Fruit fly (Drosophila melanogaster) whole organism, embryonic: ENCODE data around the gene elB.

ENCODE experiments used
- CG10209 ChIP-seq: fragments of 200-800 bp; sonication (Bioruptor generic); optimal IDR thresholded peaks from 3 replicates; lab custom pipeline; 2017; ENCODE audit warnings: missing biosample characterization, mild to moderate bottlenecking, missing genetic modification characterization, missing genetic modification reagents
- CG10366 ChIP-seq: fragments of 200-800 bp; sonication (Bioruptor generic); IDR thresholded peaks from 2 replicates; pipeline ENCODE4 v1.3.6; 2022; ENCODE audit warnings: missing biosample characterization, missing genetic modification characterization
- CG11723 ChIP-seq: fragments of 200-800 bp; sonication (Bioruptor generic); optimal IDR thresholded peaks from 2 replicates; lab custom pipeline; 2017; ENCODE audit warnings: missing biosample characterization, mild to moderate bottlenecking, missing genetic modification characterization
- CG13624 ChIP-seq: fragments of 200-800 bp; sonication (Bioruptor generic); optimal IDR thresholded peaks from 2 replicates; lab custom pipeline; 2016; ENCODE audit warnings: missing biosample characterization, missing genetic modification characterization
- CG14965 ChIP-seq: fragments of 200-800 bp; sonication (Bioruptor generic); optimal IDR thresholded peaks from 2 replicates; lab custom pipeline; 2016; ENCODE audit warnings: missing biosample characterization, missing genetic modification characterization, borderline replicate concordance
- CG15696 ChIP-seq: fragments of 200-800 bp; sonication (Bioruptor generic); optimal IDR thresholded peaks from 2 replicates; lab custom pipeline; 2019; ENCODE audit warnings: missing biosample characterization, mild to moderate bottlenecking, missing genetic modification characterization, moderate library complexity
- CG1602 ChIP-seq: fragments of 200-800 bp; sonication (Bioruptor generic); optimal IDR thresholded peaks from 3 replicates; lab custom pipeline; 2016; ENCODE audit warnings: missing biosample characterization, missing genetic modification characterization
- CG16815 ChIP-seq: fragments of 200-800 bp; sonication (Bioruptor generic); optimal IDR thresholded peaks from 3 replicates; lab custom pipeline; 2017; ENCODE audit warnings: missing biosample characterization, mild to moderate bottlenecking, missing genetic modification characterization
- CG17802 ChIP-seq: fragments of 200-800 bp; sonication (Bioruptor generic); optimal IDR thresholded peaks from 2 replicates; lab custom pipeline; 2018; ENCODE audit warnings: missing biosample characterization, mild to moderate bottlenecking, missing genetic modification characterization, moderate library complexity
- CG2116 ChIP-seq: fragments of 200-800 bp; sonication (Bioruptor generic); optimal IDR thresholded peaks from 3 replicates; lab custom pipeline; 2018; ENCODE audit warnings: missing biosample characterization, mild to moderate bottlenecking, missing genetic modification characterization
- CG2120 ChIP-seq: fragments of 200-800 bp; sonication (Bioruptor generic); optimal IDR thresholded peaks from 3 replicates; lab custom pipeline; 2016; ENCODE audit warnings: missing biosample characterization, missing genetic modification characterization
- CG2202 ChIP-seq: fragments of 200-800 bp; sonication (Bioruptor generic); optimal IDR thresholded peaks from 2 replicates; lab custom pipeline; 2018; ENCODE audit warnings: missing biosample characterization, mild to moderate bottlenecking, missing genetic modification characterization
- CG32772 ChIP-seq: fragments of 200-800 bp; sonication (Bioruptor generic); IDR thresholded peaks from 2 replicates; pipeline ENCODE4 v1.3.6; 2022; ENCODE audit warnings: missing biosample characterization, missing genetic modification characterization
- CG3281 ChIP-seq: fragments of 200-800 bp; sonication (Bioruptor generic); optimal IDR thresholded peaks from 3 replicates; lab custom pipeline; 2017; ENCODE audit warnings: missing biosample characterization, mild to moderate bottlenecking, missing genetic modification characterization
- CG3995 ChIP-seq: fragments of 200-800 bp; sonication (Bioruptor generic); optimal IDR thresholded peaks from 3 replicates; lab custom pipeline; 2016; ENCODE audit warnings: missing biosample characterization, missing genetic modification characterization
- CG5245 ChIP-seq: fragments of 200-800 bp; sonication (Bioruptor generic); optimal IDR thresholded peaks from 3 replicates; lab custom pipeline; 2016; ENCODE audit warnings: missing biosample characterization, missing genetic modification characterization
- CG7357 ChIP-seq: fragments of 200-800 bp; sonication (Bioruptor generic); IDR thresholded peaks from 3 replicates; pipeline ENCODE4 v1.3.6; 2022; ENCODE audit warnings: missing biosample characterization, missing genetic modification characterization
- CG8290 ChIP-seq, 3 experiments: fragments of 200-800 bp; sonication (Bioruptor generic); optimal IDR thresholded peaks; 2 replicates each; lab custom pipeline; 2016 to 2019; ENCODE audit warnings: missing biosample characterization in 3 of 3, missing genetic modification characterization in 3 of 3, mild to moderate bottlenecking in 2 of 3, moderate library complexity in 1 of 3
- CG9437 ChIP-seq: fragments of 200-800 bp; sonication (Bioruptor generic); optimal IDR thresholded peaks from 2 replicates; lab custom pipeline; 2018; ENCODE audit warnings: missing biosample characterization, mild to moderate bottlenecking, missing genetic modification characterization
- CrebB ChIP-seq: fragments of 200-800 bp; sonication (Bioruptor generic); optimal IDR thresholded peaks from 3 replicates; lab custom pipeline; 2018; ENCODE audit warnings: missing biosample characterization, mild to moderate bottlenecking, missing genetic modification characterization
- Dip3 ChIP-seq: fragments of 200-800 bp; sonication (Bioruptor generic); optimal IDR thresholded peaks from 3 replicates; lab custom pipeline; 2016; ENCODE audit warnings: missing biosample characterization, missing genetic modification characterization
- Gug ChIP-seq: fragments of 200-800 bp; sonication (Bioruptor generic); IDR thresholded peaks from 4 replicates; pipeline ENCODE4 v1.3.6; 2022; ENCODE audit warnings: missing biosample characterization, missing genetic modification characterization
- H2.0 ChIP-seq: fragments of 200-800 bp; sonication (Bioruptor generic); IDR thresholded peaks from 2 replicates; pipeline ENCODE4 v1.3.6; 2022; ENCODE audit warnings: missing biosample characterization, missing genetic modification characterization
- HLHmδ ChIP-seq: fragments of 200-800 bp; sonication (Bioruptor generic); optimal IDR thresholded peaks from 2 replicates; lab custom pipeline; 2018; ENCODE audit warnings: missing biosample characterization, mild to moderate bottlenecking, missing genetic modification characterization, moderate library complexity
- HmgZ ChIP-seq: fragments of 200-800 bp; sonication (Bioruptor generic); optimal IDR thresholded peaks from 2 replicates; lab custom pipeline; 2018; ENCODE audit warnings: missing biosample characterization, mild to moderate bottlenecking, missing genetic modification characterization
- NC2α ChIP-seq: fragments of 200-800 bp; sonication (Bioruptor generic); optimal IDR thresholded peaks from 2 replicates; lab custom pipeline; 2016; ENCODE audit warnings: missing biosample characterization, missing genetic modification characterization
- Nf-YB ChIP-seq: fragments of 200-800 bp; sonication (Bioruptor generic); optimal IDR thresholded peaks from 3 replicates; lab custom pipeline; 2019; ENCODE audit warnings: missing biosample characterization, mild to moderate bottlenecking, missing genetic modification characterization, moderate library complexity
- Poxn ChIP-seq: fragments of 200-800 bp; sonication (Bioruptor generic); IDR thresholded peaks from 2 replicates; pipeline ENCODE4 v1.3.6; 2022; ENCODE audit warnings: missing biosample characterization, missing genetic modification characterization
- Ptx1 ChIP-seq: fragments of 200-800 bp; sonication (Bioruptor generic); IDR thresholded peaks from 2 replicates; pipeline ENCODE4 v1.3.6; 2022; ENCODE audit warnings: missing biosample characterization, missing genetic modification characterization
- Tbp ChIP-seq: fragments of >200 bp; optimal IDR thresholded peaks from 2 replicates; lab custom pipeline; 2018; ENCODE audit warnings: missing biosample characterization, missing genetic modification characterization
- YL-1 ChIP-seq: fragments of 200-800 bp; sonication (Bioruptor generic); optimal IDR thresholded peaks from 3 replicates; lab custom pipeline; 2017; ENCODE audit warnings: missing biosample characterization, mild to moderate bottlenecking, missing genetic modification characterization
- ap ChIP-seq: fragments of 200-800 bp; sonication (Bioruptor generic); IDR thresholded peaks from 2 replicates; pipeline ENCODE4 v1.3.6; 2022; ENCODE audit warnings: missing biosample characterization, missing genetic modification characterization
- ara ChIP-seq: fragments of 200-800 bp; sonication (Bioruptor generic); IDR thresholded peaks from 2 replicates; pipeline ENCODE4 v1.3.6; 2022; ENCODE audit warnings: missing biosample characterization, missing genetic modification characterization
- ato ChIP-seq: fragments of 200-800 bp; sonication (Bioruptor generic); IDR thresholded peaks from 2 replicates; pipeline ENCODE4 v1.3.6; 2022; ENCODE audit warnings: missing biosample characterization, missing genetic modification characterization; ENCODE audit not compliant: partially characterized antibody
- bab2 ChIP-seq: fragments of 200-800 bp; sonication (Bioruptor generic); optimal IDR thresholded peaks from 2 replicates; lab custom pipeline; 2016; ENCODE audit warnings: missing biosample characterization, missing genetic modification characterization
- bcd ChIP-seq: fragments of 200-800 bp; sonication (Bioruptor generic); optimal IDR thresholded peaks from 2 replicates; lab custom pipeline; 2017; ENCODE audit warnings: missing biosample characterization, mild to moderate bottlenecking, missing genetic modification characterization
- chm ChIP-seq: fragments of 200-800 bp; sonication (Bioruptor generic); IDR thresholded peaks from 2 replicates; pipeline ENCODE4 v1.3.6; 2022; ENCODE audit warnings: missing biosample characterization, missing genetic modification characterization
- crol ChIP-seq: fragments of 200-800 bp; sonication (Bioruptor generic); IDR thresholded peaks from 2 replicates; pipeline ENCODE4 v1.3.6; 2022; ENCODE audit warnings: missing biosample characterization, missing genetic modification characterization
- da ChIP-seq: fragments of 200-800 bp; sonication (Bioruptor generic); optimal IDR thresholded peaks from 2 replicates; lab custom pipeline; 2016; ENCODE audit warnings: missing biosample characterization, missing genetic modification characterization
- dmrt99B ChIP-seq: fragments of 200-800 bp; sonication (Bioruptor generic); optimal IDR thresholded peaks from 2 replicates; lab custom pipeline; 2018; ENCODE audit warnings: missing biosample characterization, mild to moderate bottlenecking, missing genetic modification characterization, moderate library complexity
- gro ChIP-seq: fragments of 200-800 bp; sonication (Bioruptor generic); optimal IDR thresholded peaks from 2 replicates; lab custom pipeline; 2016; ENCODE audit warnings: missing biosample characterization, missing genetic modification characterization
- gt ChIP-seq: fragments of 200-800 bp; sonication (Bioruptor generic); IDR thresholded peaks from 2 replicates; pipeline ENCODE4 v1.3.6; 2022; ENCODE audit warnings: missing biosample characterization, missing genetic modification characterization
- her ChIP-seq: fragments of 200-800 bp; sonication (Bioruptor generic); optimal IDR thresholded peaks from 2 replicates; lab custom pipeline; 2016; ENCODE audit warnings: missing biosample characterization, missing genetic modification characterization
- nerfin-1 ChIP-seq: fragments of 200-800 bp; sonication (Bioruptor generic); optimal IDR thresholded peaks from 3 replicates; lab custom pipeline; 2019; ENCODE audit warnings: missing biosample characterization, mild to moderate bottlenecking, missing genetic modification characterization, moderate library complexity
- nmo ChIP-seq: fragments of 200-800 bp; sonication (Bioruptor generic); optimal IDR thresholded peaks from 2 replicates; lab custom pipeline; 2018; ENCODE audit warnings: missing biosample characterization, mild to moderate bottlenecking, missing genetic modification characterization, moderate library complexity
- phol ChIP-seq: fragments of 200-800 bp; sonication (Bioruptor generic); optimal IDR thresholded peaks from 3 replicates; lab custom pipeline; 2018; ENCODE audit warnings: missing biosample characterization, mild to moderate bottlenecking, missing genetic modification characterization, moderate library complexity
- prd ChIP-seq, 3 experiments: fragments of >200 bp in 2 of 3; fragments of 200-800 bp in 1 of 3; sonication (Bioruptor generic) in 1 of 3; optimal IDR thresholded peaks in 2 of 3; IDR thresholded peaks in 1 of 3; 2 replicates in 2 of 3; 3 replicates in 1 of 3; pipeline versions ENCODE4 v1.3.6 to Lab custom; 2017 to 2022; ENCODE audit warnings: missing biosample characterization in 1 of 3, missing genetic modification characterization in 1 of 3
- twi ChIP-seq: fragments of 200-800 bp; optimal IDR thresholded peaks from 2 replicates; lab custom pipeline; 2019; ENCODE audit warnings: missing biosample characterization, mild to moderate bottlenecking, missing genetic modification characterization, moderate library complexity
- wdn ChIP-seq: fragments of 200-800 bp; sonication (Bioruptor generic); IDR thresholded peaks from 2 replicates; pipeline ENCODE4 v1.3.6; 2022; ENCODE audit warnings: missing biosample characterization, missing genetic modification characterization
- z ChIP-seq: fragments of 200-800 bp; sonication (Bioruptor generic); IDR thresholded peaks from 3 replicates; pipeline ENCODE4 v1.3.6; 2022; ENCODE audit warnings: missing biosample characterization, missing genetic modification characterization

elB gene

DNA sequence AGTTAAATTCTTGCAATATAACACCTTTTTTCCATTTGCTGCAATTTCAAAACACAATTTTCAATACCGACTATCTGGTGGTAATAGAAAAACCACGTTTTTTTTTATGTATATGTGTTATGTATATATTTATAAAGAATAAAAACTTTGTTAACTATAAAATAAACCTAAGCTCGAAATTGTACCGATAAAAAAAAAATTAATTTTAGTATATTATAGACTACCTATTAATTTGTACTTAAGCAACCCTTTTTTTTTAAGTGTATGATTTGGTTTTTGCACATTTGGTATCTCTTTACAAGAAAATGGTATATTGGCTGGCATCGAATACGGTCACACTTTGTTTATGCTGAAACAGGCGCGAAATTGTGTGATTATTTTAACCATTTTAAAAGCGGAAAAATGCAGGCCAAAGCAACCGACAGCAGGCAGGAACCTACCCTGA is 47.6 kb downstream of the elB start, which contains the start of gene spel1 (continued):
- TF ChIP-seq Nf-YB (GFP tag; lab: Kevin White, UChicago) (peak; percentile 67), chm (GFP tag; lab: Robert Waterston, UW) (peak; percentile 56; the same call in 1 of the 2 replicates), CG7357 (GFP tag; lab: Robert Waterston, UW) (peak; percentile 55; the same call in 1 of the 3 replicates), bab2 (GFP tag; lab: Kevin White, UChicago) (peak; percentile 47), HmgZ (peak; percentile 60), dmrt99B (tag; lab: Kevin White, UChicago) (peak; percentile 86), wdn (peak; percentile 59), CG3281 (GFP tag; lab: Kevin White, UChicago) (peak; percentile 80), Poxn (0 out of 2 replicates have a peak, but pooled peaks have one; percentile 19), phol (tag; lab: Kevin White, UChicago) (peak; percentile 89), ara (GFP tag; lab: Robert Waterston, UW) (peak; percentile 81), H2.0 (peak; percentile 75), ato (no peak), CG32772 (GFP tag; lab: Robert Waterston, UW) (peak; percentile 74), CG8290 (GFP tag; optimal IDR thresholded peaks at IDR 0.05; lab: Kevin White, UChicago) (peak; percentile 57), CG8290 (tag; optimal IDR thresholded peaks at IDR 0.05; lab: Kevin White, UChicago) (peak in 1 of 2 experiments; percentile 43), Ptx1 (GFP tag; lab: Robert Waterston, UW) (peak; percentile 80), gt (GFP tag; lab: Robert Waterston, UW) (no peak), nerfin-1 (peak; percentile 70), Gug (GFP tag; lab: Robert Waterston, UW) (no peak), Dip3 (GFP tag; lab: Kevin White, UChicago) (no peak), CG5245 (peak; percentile 38), twi (tag; lab: Kevin White, UChicago) (peak; percentile 46), nmo (GFP tag; lab: Kevin White, UChicago) (peak; percentile 88), CG2116 (GFP tag; lab: Kevin White, UChicago) (peak; percentile 48), Tbp (no peak), her (GFP tag; lab: Kevin White, UChicago) (no peak), YL-1 (GFP tag; lab: Kevin White, UChicago) (peak; percentile 31), gro (GFP tag; lab: Kevin White, UChicago) (peak; percentile 49), CG16815 (GFP tag; lab: Kevin White, UChicago) (peak; percentile 31), CG10366 (peak; percentile 72), CG15696 (tag; lab: Kevin White, UChicago) (peak; percentile 68), CG17802 (tag; lab: Kevin White, UChicago) (no peak), prd (optimal IDR thresholded peaks at IDR 0.05; lab: Kevin White, UChicago) (no peak), prd (GFP tag; IDR thresholded peaks at IDR 0.05; lab: Robert Waterston, UW) (peak; percentile 80), NC2α (GFP tag; lab: Kevin White, UChicago) (no peak), CG10209 (GFP tag; lab: Kevin White, UChicago) (peak; percentile 69), da (GFP tag; lab: Kevin White, UChicago) (no peak), CG9437 (GFP tag; lab: Kevin White, UChicago) (peak; percentile 74), CG11723 (GFP tag; lab: Kevin White, UChicago) (peak; percentile 20), CG2202 (peak; percentile 61), CG1602 (GFP tag; lab: Kevin White, UChicago) (peak; percentile 66), ap (GFP tag; lab: Robert Waterston, UW) (peak; percentile 81), CG14965 (GFP tag; lab: Kevin White, UChicago) (no peak), z (no peak), bcd (GFP tag; lab: Kevin White, UChicago) (peak; percentile 75), CrebB (peak; percentile 62), HLHmδ (GFP tag; lab: Kevin White, UChicago) (no peak), CG2120 (GFP tag; lab: Kevin White, UChicago) (peak; percentile 75), CG3995 (GFP tag; lab: Kevin White, UChicago) (no peak), crol (no peak), CG13624 (GFP tag; lab: Kevin White, UChicago) (peak; percentile 5)
